Fruit fly (Drosophila melanogaster) whole organism, embryonic: ENCODE measurements around the gene Naa20A.

Experiments
- Ada2b ChIP-seq: fragments of 200-800 bp; sonication (Bioruptor generic); IDR thresholded peaks from 2 replicates; pipeline ENCODE4 v1.3.6; 2022; ENCODE audit warnings: missing biosample characterization, missing genetic modification characterization
- Aef1 ChIP-seq: fragments of 200-800 bp; sonication (Bioruptor generic); IDR thresholded peaks from 3 replicates; pipeline ENCODE4 v1.3.6; 2022; ENCODE audit warnings: missing biosample characterization, missing genetic modification characterization
- CG10209 ChIP-seq: fragments of 200-800 bp; sonication (Bioruptor generic); optimal IDR thresholded peaks from 3 replicates; lab custom pipeline; 2017; ENCODE audit warnings: missing biosample characterization, mild to moderate bottlenecking, missing genetic modification characterization, missing genetic modification reagents
- CG10431 ChIP-seq: fragments of 200-800 bp; sonication (Bioruptor generic); optimal IDR thresholded peaks from 3 replicates; lab custom pipeline; 2018; ENCODE audit warnings: missing biosample characterization, mild to moderate bottlenecking, missing genetic modification characterization
- CG10959 ChIP-seq: fragments of 200-800 bp; sonication (Bioruptor generic); IDR thresholded peaks from 2 replicates; pipeline ENCODE4 v1.3.6; 2022; ENCODE audit warnings: missing biosample characterization, missing genetic modification characterization
- CG12942 ChIP-seq: fragments of 200-800 bp; sonication (Bioruptor generic); optimal IDR thresholded peaks from 3 replicates; lab custom pipeline; 2016; ENCODE audit warnings: missing biosample characterization, missing genetic modification characterization
- CG13296 ChIP-seq: fragments of 200-800 bp; sonication (Bioruptor generic); optimal IDR thresholded peaks from 3 replicates; lab custom pipeline; 2018; ENCODE audit warnings: missing biosample characterization, mild to moderate bottlenecking, missing genetic modification characterization
- CG13775 ChIP-seq: fragments of 200-800 bp; sonication (Bioruptor generic); optimal IDR thresholded peaks from 3 replicates; lab custom pipeline; 2017; ENCODE audit warnings: missing biosample characterization, mild to moderate bottlenecking, missing genetic modification characterization
- CG14667 ChIP-seq: fragments of 200-800 bp; sonication (Bioruptor generic); IDR thresholded peaks from 2 replicates; pipeline ENCODE4 v1.3.6; 2022; ENCODE audit warnings: missing biosample characterization, missing genetic modification characterization
- CG15073 ChIP-seq: fragments of 200-800 bp; sonication (Bioruptor generic); optimal IDR thresholded peaks from 2 replicates; lab custom pipeline; 2016; ENCODE audit warnings: missing biosample characterization, missing genetic modification characterization
- CG16863 ChIP-seq: fragments of 200-800 bp; sonication (Bioruptor generic); optimal IDR thresholded peaks from 3 replicates; lab custom pipeline; 2016; ENCODE audit warnings: missing biosample characterization, missing genetic modification characterization
- CG18011 ChIP-seq: fragments of 200-800 bp; sonication (Bioruptor generic); optimal IDR thresholded peaks from 2 replicates; lab custom pipeline; 2017; ENCODE audit warnings: missing biosample characterization, missing genetic modification characterization, mild to moderate bottlenecking, moderate library complexity, missing genotype
- CG1832 ChIP-seq: fragments of 200-800 bp; sonication (Bioruptor generic); optimal IDR thresholded peaks from 2 replicates; lab custom pipeline; 2017; ENCODE audit warnings: missing biosample characterization, mild to moderate bottlenecking, missing genetic modification characterization, inconsistent platforms
- CG2202 ChIP-seq: fragments of 200-800 bp; sonication (Bioruptor generic); optimal IDR thresholded peaks from 2 replicates; lab custom pipeline; 2018; ENCODE audit warnings: missing biosample characterization, mild to moderate bottlenecking, missing genetic modification characterization
- CG30020 ChIP-seq: fragments of 200-800 bp; optimal IDR thresholded peaks from 2 replicates; lab custom pipeline; 2019; ENCODE audit warnings: missing biosample characterization, mild to moderate bottlenecking, missing genetic modification characterization, moderate library complexity
- CG3065 ChIP-seq: fragments of 200-800 bp; sonication (Bioruptor generic); optimal IDR thresholded peaks from 2 replicates; lab custom pipeline; 2016; ENCODE audit warnings: missing biosample characterization, missing genetic modification characterization
- CG31365 ChIP-seq: fragments of 200-800 bp; sonication (Bioruptor generic); optimal IDR thresholded peaks from 2 replicates; lab custom pipeline; 2018; ENCODE audit warnings: missing biosample characterization, mild to moderate bottlenecking, missing genetic modification characterization
- CG3726 ChIP-seq: fragments of 200-800 bp; sonication (Bioruptor generic); IDR thresholded peaks from 3 replicates; pipeline ENCODE4, ENCODE4 v1.3.6; 2022; ENCODE audit warnings: missing biosample characterization, missing genetic modification characterization
- CG43689 ChIP-seq: fragments of 200-800 bp; sonication (Bioruptor generic); IDR thresholded peaks from 2 replicates; pipeline ENCODE4 v1.3.6; 2022; ENCODE audit warnings: missing biosample characterization, missing genetic modification characterization
- CG4820 ChIP-seq: fragments of 200-800 bp; sonication (Bioruptor generic); optimal IDR thresholded peaks from 3 replicates; lab custom pipeline; 2016; ENCODE audit warnings: missing biosample characterization, missing genetic modification characterization
- CG8359 ChIP-seq: fragments of 200-800 bp; sonication (Bioruptor generic); optimal IDR thresholded peaks from 2 replicates; lab custom pipeline; 2017; ENCODE audit warnings: missing biosample characterization, mild to moderate bottlenecking, missing genetic modification characterization, borderline replicate concordance
- D ChIP-seq, 2 experiments: fragments of 200-800 bp in 1 of 2; fragments of >200 bp in 1 of 2; sonication (Bioruptor generic) in 1 of 2; optimal IDR thresholded peaks; 2 replicates in 1 of 2; 3 replicates in 1 of 2; lab custom pipeline; 2017; ENCODE audit warnings: mild to moderate bottlenecking in 1 of 2, missing biosample characterization in 1 of 2, missing genetic modification characterization in 1 of 2, missing genetic modification reagents in 1 of 2
- D19A ChIP-seq: fragments of 200-800 bp; optimal IDR thresholded peaks from 3 replicates; lab custom pipeline; 2019; ENCODE audit warnings: missing biosample characterization, mild to moderate bottlenecking, missing genetic modification characterization, moderate library complexity
- D19B ChIP-seq: fragments of 200-800 bp; sonication (Bioruptor generic); optimal IDR thresholded peaks from 2 replicates; lab custom pipeline; 2017; ENCODE audit warnings: missing biosample characterization, mild to moderate bottlenecking, missing genetic modification characterization
- Deaf1 ChIP-seq: fragments of 200-800 bp; optimal IDR thresholded peaks from 3 replicates; lab custom pipeline; 2019; ENCODE audit warnings: missing biosample characterization, mild to moderate bottlenecking, missing genetic modification characterization, moderate library complexity
- Ets97D ChIP-seq: fragments of 200-800 bp; sonication (Bioruptor generic); optimal IDR thresholded peaks from 3 replicates; lab custom pipeline; 2016; ENCODE audit warnings: missing biosample characterization, missing genetic modification characterization
- HLH3B ChIP-seq: fragments of 200-800 bp; sonication (Bioruptor generic); IDR thresholded peaks from 2 replicates; pipeline ENCODE4 v1.3.6; 2022; ENCODE audit warnings: missing biosample characterization, missing genetic modification characterization
- HmgD ChIP-seq: fragments of 200-800 bp; sonication (Bioruptor generic); optimal IDR thresholded peaks from 3 replicates; lab custom pipeline; 2016; ENCODE audit warnings: missing biosample characterization, missing genetic modification characterization
- Hmx ChIP-seq: fragments of 200-800 bp; sonication (Bioruptor generic); optimal IDR thresholded peaks from 2 replicates; lab custom pipeline; 2016; ENCODE audit warnings: missing biosample characterization, missing genetic modification characterization
- Hsf ChIP-seq: fragments of 200-800 bp; sonication (Bioruptor generic); optimal IDR thresholded peaks from 3 replicates; lab custom pipeline; 2016; ENCODE audit warnings: missing biosample characterization, missing genetic modification characterization
- Nf-YA ChIP-seq: fragments of 200-800 bp; sonication (Bioruptor generic); IDR thresholded peaks from 2 replicates; pipeline ENCODE4 v1.3.6; 2022; ENCODE audit warnings: missing biosample characterization, missing genetic modification characterization
- Nf-YB ChIP-seq: fragments of 200-800 bp; sonication (Bioruptor generic); optimal IDR thresholded peaks from 3 replicates; lab custom pipeline; 2019; ENCODE audit warnings: missing biosample characterization, mild to moderate bottlenecking, missing genetic modification characterization, moderate library complexity
- Ravus ChIP-seq: fragments of 200-800 bp; sonication (Bioruptor generic); IDR thresholded peaks from 2 replicates; pipeline ENCODE4 v1.3.6; 2022; ENCODE audit warnings: missing biosample characterization, missing genetic modification characterization
- Sox102F ChIP-seq: fragments of 200-800 bp; sonication (Bioruptor generic); optimal IDR thresholded peaks from 2 replicates; lab custom pipeline; 2018; ENCODE audit warnings: missing biosample characterization, mild to moderate bottlenecking, missing genetic modification characterization, moderate library complexity
- Xrp1 ChIP-seq: fragments of 200-800 bp; sonication (Bioruptor generic); IDR thresholded peaks from 2 replicates; pipeline ENCODE4 v1.3.6; 2022; ENCODE audit warnings: missing biosample characterization, missing genetic modification characterization
- ab ChIP-seq: fragments of 200-800 bp; sonication (Bioruptor generic); optimal IDR thresholded peaks from 2 replicates; lab custom pipeline; 2016; ENCODE audit warnings: missing biosample characterization, missing genetic modification characterization
- ac ChIP-seq: fragments of 200-800 bp; sonication (Bioruptor generic); optimal IDR thresholded peaks from 3 replicates; lab custom pipeline; 2017; ENCODE audit warnings: missing biosample characterization, mild to moderate bottlenecking, missing genetic modification characterization
- az2 ChIP-seq: fragments of 200-800 bp; sonication (Bioruptor generic); optimal IDR thresholded peaks from 3 replicates; lab custom pipeline; 2016; ENCODE audit warnings: missing biosample characterization, missing genetic modification characterization
- cg ChIP-seq: fragments of 200-800 bp; sonication (Bioruptor generic); optimal IDR thresholded peaks from 3 replicates; lab custom pipeline; 2019; ENCODE audit warnings: missing biosample characterization, mild to moderate bottlenecking, missing genetic modification characterization, moderate library complexity
- cwo ChIP-seq: fragments of 200-800 bp; sonication (Bioruptor generic); optimal IDR thresholded peaks from 3 replicates; lab custom pipeline; 2017; ENCODE audit warnings: missing biosample characterization, missing genetic modification characterization, mild to moderate bottlenecking, moderate library complexity, missing genetic modification reagents
- en ChIP-seq: fragments of 200-800 bp; sonication (Bioruptor generic); optimal IDR thresholded peaks from 2 replicates; lab custom pipeline; 2016; ENCODE audit warnings: missing biosample characterization, missing genetic modification characterization
- gt ChIP-seq: fragments of 200-800 bp; sonication (Bioruptor generic); IDR thresholded peaks from 2 replicates; pipeline ENCODE4 v1.3.6; 2022; ENCODE audit warnings: missing biosample characterization, missing genetic modification characterization
- ham ChIP-seq: fragments of 200-800 bp; sonication (Bioruptor generic); IDR thresholded peaks from 2 replicates; pipeline ENCODE4 v1.3.6; 2022; ENCODE audit warnings: missing biosample characterization, missing genetic modification characterization
- her ChIP-seq: fragments of 200-800 bp; sonication (Bioruptor generic); optimal IDR thresholded peaks from 2 replicates; lab custom pipeline; 2016; ENCODE audit warnings: missing biosample characterization, missing genetic modification characterization
- ind ChIP-seq: fragments of 200-800 bp; sonication (Bioruptor generic); optimal IDR thresholded peaks from 3 replicates; lab custom pipeline; 2016; ENCODE audit warnings: missing biosample characterization, missing genetic modification characterization
- nau ChIP-seq: fragments of 200-800 bp; sonication (Bioruptor generic); optimal IDR thresholded peaks from 3 replicates; lab custom pipeline; 2017; ENCODE audit warnings: missing biosample characterization, mild to moderate bottlenecking, missing genetic modification characterization, missing genetic modification reagents
- pb ChIP-seq: fragments of 200-800 bp; sonication (Bioruptor generic); optimal IDR thresholded peaks from 3 replicates; lab custom pipeline; 2016; ENCODE audit warnings: missing biosample characterization, missing genetic modification characterization
- row ChIP-seq: fragments of 200-800 bp; sonication (Bioruptor generic); IDR thresholded peaks from 3 replicates; pipeline ENCODE4 v1.3.6; 2022; ENCODE audit warnings: missing biosample characterization, missing genetic modification characterization
- run ChIP-seq: fragments of 200-800 bp; sonication (Bioruptor generic); optimal IDR thresholded peaks from 3 replicates; lab custom pipeline; 2018; ENCODE audit warnings: missing biosample characterization, mild to moderate bottlenecking, missing genetic modification characterization
- sens ChIP-seq: fragments of 200-800 bp; sonication (Bioruptor generic); peaks from one replicate; lab custom pipeline; 2016; ENCODE audit warnings: missing biosample characterization, missing genetic modification characterization
- twi ChIP-seq: fragments of 200-800 bp; optimal IDR thresholded peaks from 2 replicates; lab custom pipeline; 2019; ENCODE audit warnings: missing biosample characterization, mild to moderate bottlenecking, missing genetic modification characterization, moderate library complexity

The Naa20A gene

DNA sequence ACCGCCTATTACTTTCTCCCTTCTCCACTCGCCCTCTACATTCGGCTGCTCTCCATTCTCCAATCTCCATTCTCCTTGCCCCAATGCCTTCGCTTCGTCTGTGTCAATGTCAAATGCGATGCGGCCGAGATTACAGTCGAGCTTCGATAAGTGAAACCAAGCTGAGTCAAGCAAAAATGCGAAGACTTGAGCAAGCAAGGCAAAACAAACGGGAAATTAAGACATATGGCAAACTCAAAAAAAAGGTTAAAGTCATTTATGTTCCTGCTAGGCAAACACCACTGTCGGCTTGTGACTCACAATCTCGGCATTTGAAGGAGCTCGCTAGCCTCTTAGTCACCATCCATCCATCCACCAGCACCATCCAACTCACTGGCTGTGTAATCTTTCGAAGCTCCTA, 45.5 kb upstream of the Naa20A start (continued):
- TF ChIP-seq twi (tag; lab: Kevin White, UChicago) = peak; percentile 92
- peak; percentile 98 for TF ChIP-seq row
- no peak for TF ChIP-seq nau (GFP tag; lab: Kevin White, UChicago)
- peak; percentile 87 for TF ChIP-seq CG13296 (GFP tag; lab: Kevin White, UChicago)
- peak; percentile 97 for TF ChIP-seq Xrp1 (GFP tag; lab: Robert Waterston, UW)
- peak; percentile 89 for TF ChIP-seq ac
- TF ChIP-seq CG10431 (GFP tag; lab: Kevin White, UChicago) = peak; percentile 93
- TF ChIP-seq CG15073 = peak; percentile 86
- peak; percentile 97 for TF ChIP-seq CG10959
- TF ChIP-seq CG16863 = peak; percentile 98
- TF ChIP-seq CG30020 (tag; lab: Kevin White, UChicago) = peak; percentile 81
- TF ChIP-seq Ets97D (GFP tag; lab: Kevin White, UChicago) = peak; percentile 89
- peak; percentile 84 for TF ChIP-seq D19A (tag; lab: Kevin White, UChicago)
- TF ChIP-seq gt (GFP tag; lab: Robert Waterston, UW) = peak; percentile 86
- peak; percentile 95 for TF ChIP-seq Sox102F
- no peak for TF ChIP-seq cg (GFP tag; lab: Kevin White, UChicago)
- peak; percentile 98 for TF ChIP-seq az2 (GFP tag; lab: Kevin White, UChicago)
- TF ChIP-seq Aef1 (GFP tag; lab: Robert Waterston, UW) = peak; percentile 93
- peak; percentile 97 for TF ChIP-seq CG12942
- peak; percentile 77 for TF ChIP-seq ham
- no peak for TF ChIP-seq Hmx (GFP tag; lab: Kevin White, UChicago)
- TF ChIP-seq CG18011 (GFP tag; lab: Kevin White, UChicago) = peak; percentile 79
- peak; percentile 85 for TF ChIP-seq Nf-YA (GFP tag; lab: Robert Waterston, UW)
- TF ChIP-seq HmgD (GFP tag; lab: Kevin White, UChicago) = peak; percentile 92
- peak; percentile 93 for TF ChIP-seq CG13775 (GFP tag; lab: Kevin White, UChicago)
- TF ChIP-seq ind = peak; percentile 96
- TF ChIP-seq Ada2b (GFP tag; lab: Robert Waterston, UW) = peak; percentile 93
- TF ChIP-seq Hsf (GFP tag; lab: Kevin White, UChicago) = peak; percentile 97
- no peak for TF ChIP-seq D (optimal IDR thresholded peaks at IDR 0.05; lab: Kevin White, UChicago)
- TF ChIP-seq D (GFP tag; optimal IDR thresholded peaks at IDR 0.05; lab: Kevin White, UChicago) = peak; percentile 90
- TF ChIP-seq CG8359 (GFP tag; lab: Kevin White, UChicago) = peak; percentile 81
- peak; percentile 67 for TF ChIP-seq D19B (GFP tag; lab: Kevin White, UChicago)
- TF ChIP-seq sens (GFP tag; lab: Kevin White, UChicago) = peak; percentile 100
- TF ChIP-seq pb (GFP tag; lab: Kevin White, UChicago) = peak; percentile 96
- peak; percentile 90 for TF ChIP-seq CG14667 (GFP tag; lab: Robert Waterston, UW)
- TF ChIP-seq HLH3B (GFP tag; lab: Robert Waterston, UW) = peak; percentile 91
- peak; percentile 94 for TF ChIP-seq CG2202 (tag; lab: Kevin White, UChicago)
- peak; percentile 13 for TF ChIP-seq CG1832 (GFP tag; lab: Kevin White, UChicago)
- peak; percentile 94 for TF ChIP-seq ab (GFP tag; lab: Kevin White, UChicago)
- TF ChIP-seq Nf-YB (GFP tag; lab: Kevin White, UChicago) = peak; percentile 84
- peak; percentile 92 for TF ChIP-seq CG43689
- peak; percentile 77 for TF ChIP-seq Ravus (GFP tag; lab: Robert Waterston, UW)
- peak; percentile 86 for TF ChIP-seq cwo (GFP tag; lab: Kevin White, UChicago)
- TF ChIP-seq CG4820 (GFP tag; lab: Kevin White, UChicago) = peak; percentile 95
- TF ChIP-seq CG10209 = peak; percentile 93
- TF ChIP-seq Deaf1 = peak; percentile 77
- peak; percentile 96 for TF ChIP-seq en (GFP tag; lab: Kevin White, UChicago)
- peak; percentile 97 for TF ChIP-seq her (GFP tag; lab: Kevin White, UChicago)
- peak; percentile 93 for TF ChIP-seq CG3065 (GFP tag; lab: Kevin White, UChicago)
- TF ChIP-seq CG31365 (tag; lab: Kevin White, UChicago) = peak; percentile 78
- TF ChIP-seq run (tag; lab: Kevin White, UChicago) = peak; percentile 84
- TF ChIP-seq CG3726 = peak; percentile 90
